Worm (Caenorhabditis elegans) whole organism, L2 larva: Measurements from ENCODE around the gene clec-72.

ENCODE experiments used
- ZK546.5 ChIP-seq: sonication (generic microtip); optimal IDR thresholded peaks from 2 replicates; lab custom pipeline; 2017; ENCODE audit warnings: missing biosample characterization, missing genetic modification characterization
- nhr-11 ChIP-seq: fragments of 150-350 bp; optimal IDR thresholded peaks from 2 replicates; lab custom pipeline; 2014; ENCODE audit warnings: missing biosample characterization, missing genetic modification characterization
- nhr-12 ChIP-seq: fragments of 150-350 bp; optimal IDR thresholded peaks from 2 replicates; lab custom pipeline; 2014; ENCODE audit warnings: missing biosample characterization, missing genetic modification characterization
- nhr-237 ChIP-seq: fragments of 150-350 bp; optimal IDR thresholded peaks from 2 replicates; lab custom pipeline; 2014; ENCODE audit warnings: missing biosample characterization, missing genetic modification characterization

ce11 chrIV:3915296-3915695 is 29.3 kb upstream of the clec-72 start, which contains the start of gene srz-20:
- TF ChIP-seq nhr-237 (tag; lab: Kevin White, UChicago) (no peak), ZK546.5 (tag; lab: Kevin White, UChicago) (no peak), nhr-12 (tag; lab: Kevin White, UChicago) (no peak), nhr-11 (tag; lab: Kevin White, UChicago) (no peak)
